Worm (Caenorhabditis elegans) whole organism, L4 larva: ENCODE results near the gene clec-128.

Experiments
- F44E2.7 ChIP-seq: fragments of 200-800 bp; sonication (Bioruptor generic); IDR thresholded peaks from 2 replicates; pipeline ENCODE4 v2.1.2; 2022; ENCODE audit warnings: missing genetic modification characterization, missing compliant biosample characterization
- F49E8.2 ChIP-seq: sonication (generic microtip); optimal IDR thresholded peaks from 2 replicates; lab custom pipeline; 2016; ENCODE audit warnings: missing compliant biosample characterization, mild to moderate bottlenecking, missing genetic modification characterization, borderline replicate concordance
- R02D3.7 ChIP-seq: fragments of 150-350 bp; sonication (generic microtip); optimal IDR thresholded peaks from 3 replicates; lab custom pipeline; 2014; ENCODE audit warnings: missing biosample characterization, missing genetic modification characterization
- Y75B8A.6 ChIP-seq: fragments of 200-800 bp; sonication (Bioruptor generic); IDR thresholded peaks from 2 replicates; pipeline ENCODE4 v1.3.6; 2022; ENCODE audit warnings: missing genetic modification reagents, missing genetic modification characterization, missing compliant biosample characterization
- ZK546.5 ChIP-seq, 2 experiments: sonication (generic microtip); optimal IDR thresholded peaks; 2 replicates each; lab custom pipeline; 2017; ENCODE audit warnings: missing biosample characterization in 2 of 2, missing genetic modification characterization in 2 of 2
- ama-1 ChIP-seq: fragments of 150-350 bp; optimal IDR thresholded peaks from 2 replicates; lab custom pipeline; 2014; ENCODE audit warnings: inconsistent platforms, mixed read lengths
- arid-1 ChIP-seq: fragments of 200-800 bp; sonication (Bioruptor generic); conservative IDR thresholded peaks from 2 replicates; pipeline ENCODE4 v1.3.6; 2022; ENCODE audit warnings: missing genetic modification reagents, missing genetic modification characterization, missing compliant biosample characterization
- ceh-20 ChIP-seq: fragments of 200-800 bp; sonication (Bioruptor generic); IDR thresholded peaks from 2 replicates; pipeline ENCODE4 v1.3.6; 2022; ENCODE audit warnings: missing genetic modification reagents, missing genetic modification characterization, missing compliant biosample characterization
- ceh-28 ChIP-seq: fragments of 150-350 bp; optimal IDR thresholded peaks from 2 replicates; lab custom pipeline; 2014; ENCODE audit warnings: missing biosample characterization, missing genetic modification reagents, missing genetic modification characterization
- ceh-32 ChIP-seq: sonication (generic microtip); optimal IDR thresholded peaks from 2 replicates; lab custom pipeline; 2016; ENCODE audit warnings: mild to moderate bottlenecking, missing genetic modification characterization, missing compliant biosample characterization; ENCODE audit not compliant: poor library complexity
- ces-1 ChIP-seq: fragments of 150-350 bp; sonication (generic microtip); optimal IDR thresholded peaks from 4 replicates; lab custom pipeline; 2014; ENCODE audit warnings: missing biosample characterization, missing genetic modification reagents, missing genetic modification characterization
- cey-2 ChIP-seq: sonication (generic microtip); optimal IDR thresholded peaks from 3 replicates; lab custom pipeline; 2017; ENCODE audit warnings: missing genetic modification characterization, mild to moderate bottlenecking, missing compliant biosample characterization, antibody characterized with exemption, borderline replicate concordance; ENCODE audit not compliant: insufficient read depth
- ctbp-1 ChIP-seq: fragments of 200-800 bp; sonication (Bioruptor generic); IDR thresholded peaks from 2 replicates; pipeline ENCODE4 v1.3.6; 2022; ENCODE audit warnings: missing genetic modification reagents, missing genetic modification characterization, missing compliant biosample characterization
- daf-12 ChIP-seq: fragments of 150-350 bp; optimal IDR thresholded peaks from 2 replicates; lab custom pipeline; 2014; ENCODE audit warnings: missing biosample characterization, missing genetic modification reagents, missing genetic modification characterization
- daf-19 ChIP-seq: fragments of 200-800 bp; sonication (Bioruptor generic); conservative IDR thresholded peaks from 2 replicates; pipeline ENCODE4 v1.3.6; 2022; ENCODE audit warnings: missing genetic modification characterization, missing compliant biosample characterization
- dmd-9 ChIP-seq: fragments of 200-800 bp; sonication (Bioruptor generic); IDR thresholded peaks from 2 replicates; pipeline ENCODE4 v1.3.6; 2022; ENCODE audit warnings: missing genetic modification reagents, missing genetic modification characterization, missing compliant biosample characterization
- fkh-10 ChIP-seq: fragments of 150-350 bp; optimal IDR thresholded peaks from 2 replicates; lab custom pipeline; 2014; ENCODE audit warnings: missing biosample characterization, missing genetic modification reagents, missing genetic modification characterization
- fos-1 ChIP-seq: fragments of 150-350 bp; optimal IDR thresholded peaks from 2 replicates; lab custom pipeline; 2014; ENCODE audit warnings: missing biosample characterization, missing genetic modification characterization
- hlh-11 ChIP-seq: fragments of 200-800 bp; sonication (Bioruptor generic); optimal IDR thresholded peaks from 2 replicates; lab custom pipeline; 2018; ENCODE audit warnings: mild to moderate bottlenecking, missing genetic modification characterization, missing compliant biosample characterization
- hlh-30 ChIP-seq: sonication (generic microtip); optimal IDR thresholded peaks from 2 replicates; lab custom pipeline; 2017; ENCODE audit warnings: antibody characterized with exemption, mild to moderate bottlenecking, missing genetic modification characterization, missing compliant biosample characterization; ENCODE audit not compliant: insufficient read depth
- hmg-1.1 ChIP-seq: fragments of 200-800 bp; sonication (Bioruptor generic); IDR thresholded peaks from 2 replicates; pipeline ENCODE4 v1.3.6; 2022; ENCODE audit warnings: missing genetic modification reagents, missing genetic modification characterization, missing compliant biosample characterization
- jun-1 ChIP-seq: fragments of 150-350 bp; optimal IDR thresholded peaks from 2 replicates; lab custom pipeline; 2014; ENCODE audit warnings: missing biosample characterization, missing genetic modification reagents, missing genetic modification characterization
- lim-7 ChIP-seq: fragments of 200-800 bp; sonication (Bioruptor generic); IDR thresholded peaks from 2 replicates; pipeline ENCODE4 v1.3.6; 2022; ENCODE audit warnings: missing genetic modification characterization, missing compliant biosample characterization
- lin-1 ChIP-seq: fragments of 200-800 bp; sonication (Bioruptor generic); IDR thresholded peaks from 2 replicates; pipeline ENCODE4 v1.3.6; 2022; ENCODE audit warnings: missing genetic modification reagents, missing genetic modification characterization, missing compliant biosample characterization
- lin-13 ChIP-seq: fragments of 150-350 bp; optimal IDR thresholded peaks from 2 replicates; lab custom pipeline; 2014; ENCODE audit warnings: missing biosample characterization, missing genetic modification reagents, missing genetic modification characterization
- lin-38 ChIP-seq: fragments of 200-800 bp; sonication (Bioruptor generic); IDR thresholded peaks from 2 replicates; pipeline ENCODE4 v1.3.6; 2022; ENCODE audit warnings: missing genetic modification reagents, missing genetic modification characterization, missing compliant biosample characterization
- lin-39 ChIP-seq: fragments of 150-350 bp; optimal IDR thresholded peaks from 2 replicates; lab custom pipeline; 2014; ENCODE audit warnings: missing biosample characterization, missing genetic modification reagents, missing genetic modification characterization
- lir-3 ChIP-seq: sonication (generic microtip); optimal IDR thresholded peaks from 2 replicates; lab custom pipeline; 2016; ENCODE audit warnings: mild to moderate bottlenecking, missing genetic modification characterization, missing compliant biosample characterization
- madf-5 ChIP-seq, 2 experiments: fragments of 200-800 bp; sonication (Bioruptor generic); IDR thresholded peaks; 2 replicates each; pipeline ENCODE4 v1.3.6; 2022; ENCODE audit warnings: missing compliant biosample characterization in 2 of 2, missing genetic modification characterization in 2 of 2
- madf-9 ChIP-seq: fragments of 200-800 bp; sonication (Bioruptor generic); conservative IDR thresholded peaks from 2 replicates; pipeline ENCODE4 v1.3.6; 2022; ENCODE audit warnings: missing genetic modification reagents, missing genetic modification characterization, missing compliant biosample characterization
- mxl-2 ChIP-seq: fragments of 200-800 bp; sonication (Bioruptor generic); conservative IDR thresholded peaks from 2 replicates; pipeline ENCODE4 v1.3.6; 2022; ENCODE audit warnings: missing genetic modification reagents, missing genetic modification characterization, missing compliant biosample characterization
- mxl-3 ChIP-seq: fragments of 200-800 bp; sonication (Bioruptor generic); optimal IDR thresholded peaks from 2 replicates; lab custom pipeline; 2018; ENCODE audit warnings: mild to moderate bottlenecking, missing genetic modification characterization, missing compliant biosample characterization
- nhr-11 ChIP-seq: fragments of 150-350 bp; optimal IDR thresholded peaks from 2 replicates; lab custom pipeline; 2014; ENCODE audit warnings: missing biosample characterization, missing genetic modification characterization
- nhr-42 ChIP-seq: fragments of 200-800 bp; sonication (Bioruptor generic); IDR thresholded peaks from 2 replicates; pipeline ENCODE4 v1.3.6; 2022; ENCODE audit warnings: missing genetic modification characterization, missing compliant biosample characterization
- nhr-6 ChIP-seq: fragments of 150-350 bp; optimal IDR thresholded peaks from 2 replicates; lab custom pipeline; 2014; ENCODE audit warnings: missing biosample characterization, missing genetic modification characterization
- nhr-76 ChIP-seq: fragments of 150-350 bp; optimal IDR thresholded peaks from 2 replicates; lab custom pipeline; 2014; ENCODE audit warnings: missing biosample characterization, missing genetic modification characterization
- nhr-77 ChIP-seq: fragments of 150-350 bp; optimal IDR thresholded peaks from 2 replicates; lab custom pipeline; 2014; ENCODE audit warnings: missing biosample characterization, missing genetic modification characterization
- pha-4 ChIP-seq, 2 experiments: fragments of 150-350 bp in 1 of 2; fragments of 200-800 bp in 1 of 2; sonication (Bioruptor generic) in 1 of 2; IDR thresholded peaks in 1 of 2; optimal IDR thresholded peaks in 1 of 2; 2 replicates each; pipeline versions ENCODE4 v1.3.6 to Lab custom; 2014 to 2022; ENCODE audit warnings: missing genetic modification characterization in 2 of 2, missing genetic modification reagents in 2 of 2, missing biosample characterization in 1 of 2, missing compliant biosample characterization in 1 of 2
- pqm-1 ChIP-seq: sonication (generic microtip); optimal IDR thresholded peaks from 2 replicates; lab custom pipeline; 2017; ENCODE audit warnings: missing biosample characterization, missing genetic modification characterization
- saeg-2 ChIP-seq: fragments of 200-800 bp; sonication (Bioruptor generic); IDR thresholded peaks from 2 replicates; pipeline ENCODE4 v1.3.6; 2022; ENCODE audit warnings: missing genetic modification reagents, missing genetic modification characterization, missing compliant biosample characterization
- sdz-12 ChIP-seq: fragments of 200-800 bp; sonication (Bioruptor generic); optimal IDR thresholded peaks from 2 replicates; lab custom pipeline; 2018; ENCODE audit warnings: mild to moderate bottlenecking, missing genetic modification characterization, missing compliant biosample characterization
- set-16 ChIP-seq: fragments of 200-800 bp; sonication (Bioruptor generic); IDR thresholded peaks from 2 replicates; pipeline ENCODE4 v1.3.6; 2022; ENCODE audit warnings: missing genetic modification reagents, missing genetic modification characterization, missing compliant biosample characterization
- skn-1 ChIP-seq: fragments of 150-350 bp; optimal IDR thresholded peaks from 2 replicates; lab custom pipeline; 2014; ENCODE audit warnings: missing biosample characterization, missing genetic modification characterization
- spr-1 ChIP-seq: sonication (generic microtip); optimal IDR thresholded peaks from 2 replicates; lab custom pipeline; 2016; ENCODE audit warnings: mild to moderate bottlenecking, missing genetic modification characterization, missing compliant biosample characterization
- unc-130 ChIP-seq: sonication (generic microtip); optimal IDR thresholded peaks from 2 replicates; lab custom pipeline; 2016; ENCODE audit warnings: missing genetic modification reagents, missing genetic modification characterization, missing compliant biosample characterization
- unc-39 ChIP-seq: sonication (generic microtip); optimal IDR thresholded peaks from 2 replicates; lab custom pipeline; 2017; ENCODE audit warnings: missing biosample characterization, missing genetic modification characterization
- zfp-2 ChIP-seq: sonication (generic microtip); optimal IDR thresholded peaks from 2 replicates; lab custom pipeline; 2016; ENCODE audit warnings: mild to moderate bottlenecking, missing genetic modification characterization, missing compliant biosample characterization
- zfp-3 ChIP-seq: fragments of 200-800 bp; sonication (Bioruptor generic); conservative IDR thresholded peaks from 2 replicates; pipeline ENCODE4 v1.3.6; 2022; ENCODE audit warnings: missing genetic modification reagents, missing genetic modification characterization, missing compliant biosample characterization
- zip-2 ChIP-seq: fragments of 150-350 bp; optimal IDR thresholded peaks from 2 replicates; lab custom pipeline; 2014; ENCODE audit warnings: missing biosample characterization, missing genetic modification characterization

The clec-128 gene

DNA sequence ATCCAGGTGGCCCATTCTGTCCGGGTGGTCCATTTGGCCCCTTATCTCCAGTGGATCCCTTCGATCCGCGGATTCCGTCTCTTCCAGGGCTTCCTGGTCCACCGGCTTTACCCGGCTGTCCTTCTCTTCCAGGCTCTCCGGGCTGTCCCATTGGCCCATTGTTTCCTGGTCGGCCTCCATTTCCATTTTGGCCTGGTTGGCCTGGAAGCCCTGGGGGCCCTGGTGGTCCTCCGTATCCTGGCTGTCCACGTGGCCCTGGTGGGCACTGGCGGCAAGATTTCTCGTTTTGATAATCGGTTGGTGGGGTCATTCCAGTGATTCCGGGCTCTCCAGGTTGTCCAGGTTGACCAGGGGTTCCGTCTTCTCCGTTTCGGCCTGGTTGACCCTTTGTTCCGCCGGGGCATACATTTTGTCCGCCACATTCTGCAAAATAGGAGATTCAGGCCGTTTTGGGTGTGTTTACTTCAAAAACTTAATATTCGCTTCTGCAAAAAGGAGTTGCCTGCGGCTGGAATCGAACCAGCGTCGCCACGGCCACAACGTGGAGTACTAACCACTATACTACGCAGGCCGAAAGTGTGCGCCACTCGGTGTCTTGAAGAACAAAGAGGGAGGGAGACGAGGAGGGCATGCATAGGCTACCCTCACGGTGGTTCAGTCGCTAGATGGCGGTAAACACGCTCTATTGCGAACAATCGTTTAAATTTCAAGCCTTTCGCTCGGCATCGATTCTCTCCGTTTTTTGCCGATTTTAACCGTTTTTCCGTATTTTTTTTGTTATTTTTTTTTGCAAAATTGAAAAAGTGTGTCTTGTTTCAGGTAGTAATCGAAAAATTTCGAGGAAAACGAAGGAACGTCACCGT lies 49.6 kb downstream of the clec-128 start, which contains the start of gene W09G10.9 (continued):
- TF ChIP-seq spr-1 (tag; lab: Kevin White, UChicago) (peak; percentile 20), jun-1 (tag; lab: Kevin White, UChicago) (peak; percentile 30), set-16 (GFP tag; lab: Robert Waterston, UW) (peak; percentile 92), pha-4 (GFP tag; IDR thresholded peaks at IDR 0.05; lab: Robert Waterston, UW) (peak; percentile 90), pha-4 (tag; optimal IDR thresholded peaks at IDR 0.05; lab: Kevin White, UChicago) (no peak), pqm-1 (no peak), hlh-30 (peak; percentile 22), dmd-9 (peak; percentile 88), F49E8.2 (tag; lab: Kevin White, UChicago) (no peak), R02D3.7 (tag; lab: Kevin White, UChicago) (no peak), hmg-1.1 (GFP tag; lab: Robert Waterston, UW) (peak; percentile 96), daf-12 (tag; lab: Kevin White, UChicago) (no peak), lin-13 (peak; percentile 80), zip-2 (no peak), lin-38 (peak; percentile 95), nhr-76 (tag; lab: Kevin White, UChicago) (no peak), nhr-42 (GFP tag; lab: Robert Waterston, UW) (peak; percentile 79), zfp-3 (GFP tag; lab: Robert Waterston, UW) (no peak), hlh-11 (tag; lab: Kevin White, UChicago) (peak; percentile 44), madf-9 (peak; percentile 90), ceh-32 (tag; lab: Kevin White, UChicago) (no peak), zfp-2 (tag; lab: Kevin White, UChicago) (peak; percentile 14), saeg-2 (0 out of 2 replicates have a peak, but pooled peaks have one; percentile 53), fkh-10 (no peak), nhr-6 (tag; lab: Kevin White, UChicago) (no peak), ceh-20 (GFP tag; lab: Robert Waterston, UW) (0 out of 2 replicates have a peak, but pooled peaks have one; percentile 74), mxl-2 (no peak; the same call in 1 of the 2 replicates), lin-39 (tag; lab: Kevin White, UChicago) (no peak), F44E2.7 (0 out of 2 replicates have a peak, but pooled peaks have one; percentile 37), lin-1 (GFP tag; lab: Robert Waterston, UW) (peak; percentile 44), nhr-11 (tag; lab: Kevin White, UChicago) (peak; percentile 24), Y75B8A.6 (GFP tag; lab: Robert Waterston, UW) (0 out of 2 replicates have a peak, but pooled peaks have one; percentile 48), lir-3 (tag; lab: Kevin White, UChicago) (no peak), ctbp-1 (GFP tag; lab: Robert Waterston, UW) (peak; percentile 75), mxl-3 (GFP tag; lab: Kevin White, UChicago) (peak; percentile 15), ceh-28 (tag; lab: Kevin White, UChicago) (no peak), skn-1 (tag; lab: Kevin White, UChicago) (no peak), lim-7 (GFP tag; lab: Robert Waterston, UW) (peak; percentile 86), sdz-12 (GFP tag; lab: Kevin White, UChicago) (peak; percentile 14), arid-1 (peak; percentile 91), ama-1 (lab: Kevin White, UChicago) (no peak), unc-130 (GFP tag; lab: Kevin White, UChicago) (peak; percentile 32), madf-5 (GFP tag; IDR thresholded peaks at IDR 0.05; lab: Robert Waterston, UW) (no peak), fos-1 (tag; lab: Kevin White, UChicago) (no peak), daf-19 (GFP tag; lab: Robert Waterston, UW) (peak; percentile 84), unc-39 (tag; lab: Kevin White, UChicago) (no peak), nhr-77 (tag; lab: Kevin White, UChicago) (peak; percentile 61), ces-1 (GFP tag; lab: Kevin White, UChicago) (no peak), cey-2 (no peak), ZK546.5 (tag; optimal IDR thresholded peaks at IDR 0.05; lab: Kevin White, UChicago) (no peak)
